Fruit fly (Drosophila melanogaster): Measurements from ENCODE around the gene koko.

dm6 chr3R:18395694-18396093, 7.1 kb upstream of the koko start:
- TF ChIP-seq HLHmδ (GFP tag; optimal IDR thresholded peaks at IDR 0.05), result no peak
- TF ChIP-seq repo (GFP tag; optimal IDR thresholded peaks at IDR 0.05), result no peak
